Worm (Caenorhabditis elegans) whole organism, L4/young adult: ENCODE measurements around the gene T05A7.1.

Source experiments
- W03F9.2 ChIP-seq: fragments of 150-350 bp; optimal IDR thresholded peaks from 2 replicates; lab custom pipeline; 2014; ENCODE audit warnings: missing biosample characterization, missing genetic modification characterization
- dao-5 ChIP-seq: sonication (generic microtip); optimal IDR thresholded peaks from 2 replicates; lab custom pipeline; 2016; ENCODE audit warnings: missing genotype, missing genetic modification characterization, moderate library complexity, missing compliant biosample characterization
- him-1 ChIP-seq: sonication (generic microtip); optimal IDR thresholded peaks from 2 replicates; lab custom pipeline; 2016; ENCODE audit warnings: missing genotype, missing genetic modification reagents, missing genetic modification characterization, missing compliant biosample characterization

The T05A7.1 gene

DNA sequence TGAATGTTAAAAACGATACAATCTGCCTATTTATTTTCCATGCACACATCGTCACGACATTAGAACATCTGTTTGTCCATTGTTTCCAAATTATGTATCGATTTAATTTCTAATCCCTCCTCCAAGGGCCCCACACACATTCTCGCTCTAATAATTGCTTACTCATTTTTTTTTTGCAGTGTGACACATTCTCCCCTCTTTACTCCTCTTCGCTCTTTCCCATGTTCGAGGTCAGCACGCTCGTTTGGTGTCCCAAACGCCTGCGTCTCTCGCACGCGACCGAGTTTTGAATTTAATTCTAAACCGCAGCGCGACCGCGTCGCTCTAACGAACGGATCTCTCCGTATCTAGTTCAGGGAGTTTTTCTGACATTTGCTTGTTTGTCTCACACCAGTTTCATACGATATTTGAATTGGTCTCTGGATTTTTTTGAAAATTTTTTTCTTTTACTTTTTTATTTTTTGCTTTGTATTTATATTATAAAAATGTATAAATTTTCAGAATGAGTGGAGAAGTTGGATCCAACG is 5.4 kb upstream of the T05A7.1 start, which contains the start of the genes clec-140 and hmg-11:
clec-140 (plus strand) TSS at position 477 of the 527 bp plus-strand sequence.
hmg-11 (plus strand) TSS at position 502 of the 527 bp plus-strand sequence.
- TF ChIP-seq W03F9.2 (tag; lab: Kevin White, UChicago) (no peak), him-1 (tag; lab: Kevin White, UChicago) (no peak), dao-5 (tag; lab: Kevin White, UChicago) (no peak)

DNA sequence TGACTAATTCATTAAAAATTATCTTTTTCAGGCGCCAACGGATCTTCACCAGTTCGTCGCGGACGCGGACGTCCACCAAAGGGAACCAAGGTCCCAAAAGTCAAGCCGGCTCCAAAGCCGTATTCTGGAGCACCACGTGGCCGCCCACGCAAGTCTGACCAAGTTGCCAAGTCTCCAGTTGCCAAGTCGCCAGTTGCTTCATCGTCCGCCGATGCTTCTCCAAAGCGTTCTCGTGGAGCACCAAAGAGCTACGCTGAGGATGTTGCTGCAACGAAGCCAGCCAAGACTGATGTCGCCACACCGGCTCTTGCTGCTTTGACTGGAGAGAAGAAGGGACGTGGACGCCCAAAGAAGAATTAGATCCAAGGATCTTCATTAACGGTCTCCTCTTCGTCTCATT is 4.8 kb upstream of the T05A7.1 start:
- no peak for TF ChIP-seq dao-5 (tag; lab: Kevin White, UChicago)
- TF ChIP-seq him-1 (tag; lab: Kevin White, UChicago): no peak
- no peak for TF ChIP-seq W03F9.2 (tag; lab: Kevin White, UChicago)

DNA sequence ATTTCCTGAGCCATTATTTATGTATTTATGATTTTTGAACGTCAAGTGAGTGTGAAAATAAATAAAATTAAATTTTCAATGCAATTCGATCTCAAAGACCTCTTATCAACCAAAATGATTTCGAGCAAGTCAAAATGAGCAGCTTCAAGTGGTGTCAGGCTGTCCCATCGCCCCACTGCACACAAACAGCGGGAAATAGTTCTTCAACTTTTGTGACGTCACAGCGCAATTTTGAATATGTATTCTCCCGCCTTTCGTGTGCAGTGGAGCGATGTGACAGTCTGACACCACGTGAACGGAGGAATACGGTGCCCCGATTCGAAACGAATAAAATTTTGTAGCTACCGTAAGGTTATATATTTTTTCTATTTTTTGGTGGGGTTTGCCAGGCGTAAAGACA is 4.3 kb upstream of the T05A7.1 start:
- TF ChIP-seq W03F9.2 (tag; lab: Kevin White, UChicago) (no peak), dao-5 (tag; lab: Kevin White, UChicago) (no peak), him-1 (tag; lab: Kevin White, UChicago) (no peak)

DNA sequence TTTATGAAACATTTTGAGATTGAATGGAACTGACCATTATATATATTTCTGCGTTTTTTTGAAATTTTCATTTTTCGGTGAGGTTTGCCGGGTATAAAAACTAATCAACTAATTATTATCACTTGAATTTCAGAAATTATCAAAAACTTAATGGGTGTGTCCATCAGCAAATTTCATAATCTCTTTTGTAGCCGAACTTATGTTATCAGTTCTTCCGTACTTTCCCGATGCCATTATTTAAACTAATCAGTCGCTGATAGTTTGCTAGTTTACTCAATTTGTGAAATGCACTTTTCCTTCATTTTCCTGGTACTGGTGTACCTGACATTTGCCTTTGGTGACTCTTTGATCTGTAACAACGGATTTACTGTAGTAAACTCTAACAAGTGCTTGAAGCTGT is 3.8 kb upstream of the T05A7.1 start:
- no peak for TF ChIP-seq dao-5 (tag; lab: Kevin White, UChicago)
- TF ChIP-seq him-1 (tag; lab: Kevin White, UChicago): no peak
- no peak for TF ChIP-seq W03F9.2 (tag; lab: Kevin White, UChicago)

DNA sequence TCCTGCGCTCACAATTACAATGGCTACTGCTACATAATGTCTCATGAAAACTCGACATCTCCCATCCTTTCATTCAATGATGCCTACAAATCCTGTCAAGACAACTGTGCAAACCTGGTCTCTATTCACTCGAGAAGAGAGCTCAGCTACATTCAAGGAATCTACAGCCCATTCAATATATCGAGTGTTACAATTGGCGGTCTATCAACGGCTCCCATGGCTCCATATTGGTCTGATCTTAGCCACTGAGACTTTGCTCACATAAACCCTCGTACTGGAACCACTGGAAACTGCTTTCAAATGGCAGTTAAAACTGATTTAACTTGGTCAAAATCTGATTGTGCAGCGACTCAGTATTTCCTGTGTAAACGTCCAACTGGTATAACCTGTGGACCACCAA is 2.5 kb upstream of the T05A7.1 start, which contains the start of gene T05A7.3:
T05A7.3 (plus strand) TSS at position 301 of the 400 bp plus-strand sequence.
- TF ChIP-seq dao-5 (tag; lab: Kevin White, UChicago): no peak
- no peak for TF ChIP-seq him-1 (tag; lab: Kevin White, UChicago)
- TF ChIP-seq W03F9.2 (tag; lab: Kevin White, UChicago): no peak

DNA sequence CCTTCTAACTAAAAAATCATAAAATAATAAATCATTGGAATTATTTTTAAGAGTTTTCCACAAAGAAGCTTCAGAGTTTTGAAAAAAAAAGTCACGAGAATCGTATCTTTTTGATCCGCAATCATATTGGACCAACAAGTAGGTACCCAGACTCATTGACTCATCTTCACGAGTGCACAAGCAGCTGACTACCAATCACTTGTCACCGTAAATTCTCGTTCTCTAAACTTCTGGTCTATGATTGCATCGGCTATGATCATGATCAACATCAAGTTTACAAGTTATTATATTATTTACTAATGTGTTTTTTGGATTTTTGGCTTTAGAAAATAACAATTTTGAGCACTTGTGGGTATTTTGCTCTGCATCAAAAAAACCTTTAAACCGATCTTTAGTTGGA is 1.8 kb upstream of the T05A7.1 start:
- TF ChIP-seq W03F9.2 (tag; lab: Kevin White, UChicago) (no peak), dao-5 (tag; lab: Kevin White, UChicago) (no peak), him-1 (tag; lab: Kevin White, UChicago) (no peak)

DNA sequence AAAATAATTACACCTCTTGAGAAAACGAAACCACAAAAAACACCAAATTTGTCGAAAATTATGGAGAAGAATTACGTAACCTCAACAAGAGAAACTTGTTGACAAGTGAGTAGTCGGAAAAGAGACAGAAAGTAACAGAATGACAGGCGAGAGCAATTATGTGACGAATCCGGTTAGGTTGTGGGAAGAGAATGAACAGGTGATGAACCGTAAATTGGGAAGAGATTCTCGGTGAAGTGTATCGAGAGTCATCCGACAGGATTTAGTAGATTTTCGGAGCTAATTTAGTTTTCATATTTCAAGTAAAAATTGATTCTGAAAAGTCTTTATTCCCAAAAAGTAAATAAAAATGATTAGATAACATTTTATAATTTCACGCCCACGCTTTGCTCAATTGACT is 3.4 kb downstream of the T05A7.1 start, which contains the start of gene T05A7.7:
T05A7.7 (minus strand) TSS at position 101 of the 400 bp plus-strand sequence.
- TF ChIP-seq him-1 (tag; lab: Kevin White, UChicago) (no peak), W03F9.2 (tag; lab: Kevin White, UChicago) (no peak), dao-5 (tag; lab: Kevin White, UChicago) (no peak)

DNA sequence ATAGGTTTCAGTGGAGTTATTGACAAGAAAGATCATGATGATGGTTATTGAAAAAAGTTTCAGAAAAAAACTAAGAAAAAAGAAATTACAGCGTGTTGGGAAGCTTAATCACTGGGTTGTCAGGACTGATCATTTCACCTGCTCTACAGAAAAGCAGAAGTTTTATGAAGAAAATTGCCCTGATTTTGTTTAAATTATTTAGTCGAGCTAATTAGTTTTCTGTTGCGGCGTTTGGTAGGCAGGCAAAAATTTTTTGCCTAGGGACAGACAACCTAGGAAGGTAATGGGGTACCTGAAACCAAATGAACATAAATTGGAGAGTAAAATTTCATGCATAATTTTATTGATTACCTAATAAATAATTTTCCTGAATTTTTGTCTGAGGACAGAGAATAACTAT is 5.7 kb downstream of the T05A7.1 start, which contains the start of gene sre-40:
sre-40 (minus strand) TSS at position 101 of the 400 bp plus-strand sequence.
- no peak for TF ChIP-seq W03F9.2 (tag; lab: Kevin White, UChicago)
- TF ChIP-seq him-1 (tag; lab: Kevin White, UChicago): no peak
- no peak for TF ChIP-seq dao-5 (tag; lab: Kevin White, UChicago)

DNA sequence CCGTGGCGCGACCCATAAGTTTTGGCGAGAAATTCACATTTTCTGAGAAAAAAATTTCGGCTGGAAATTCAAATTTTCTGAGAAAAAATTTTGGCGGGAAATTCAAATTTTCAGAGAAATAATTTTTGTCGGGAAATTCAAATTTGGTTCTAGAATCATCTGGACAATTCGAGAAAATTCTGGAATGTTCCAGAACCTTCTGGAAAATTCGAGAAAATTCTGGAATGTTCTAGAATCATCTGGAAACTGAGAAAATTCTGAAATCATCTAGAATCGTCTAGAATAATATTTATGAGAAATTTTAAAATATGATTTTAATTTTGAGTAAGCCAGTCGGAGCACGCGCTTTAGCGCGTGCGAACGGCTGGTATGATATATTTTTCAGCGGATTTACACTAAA is 6.8 kb downstream of the T05A7.1 start:
- TF ChIP-seq him-1 (tag; lab: Kevin White, UChicago) (no peak), dao-5 (tag; lab: Kevin White, UChicago) (no peak), W03F9.2 (tag; lab: Kevin White, UChicago) (no peak)

DNA sequence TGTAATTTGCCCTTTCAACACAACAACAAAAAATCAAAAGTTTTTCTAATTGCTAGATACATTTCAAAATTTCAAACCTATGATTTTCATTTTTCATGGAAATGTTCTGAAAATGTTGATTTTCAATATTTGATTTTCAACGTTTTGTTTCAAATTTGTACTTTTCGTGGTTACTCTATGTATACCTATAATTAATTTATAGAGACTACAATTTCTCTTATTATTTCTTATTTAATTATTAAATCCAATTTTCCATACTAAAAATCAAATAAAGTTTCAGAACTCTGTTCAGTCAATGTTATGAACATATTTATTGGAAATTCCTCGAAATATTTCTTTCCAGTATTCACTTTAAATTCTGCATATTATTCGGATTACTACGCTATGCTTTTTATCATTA is 8.9 kb downstream of the T05A7.1 start, which contains the start of gene sre-39:
sre-39 (plus strand) TSS at position 301 of the 400 bp plus-strand sequence.
- no peak for TF ChIP-seq W03F9.2 (tag; lab: Kevin White, UChicago)
- no peak for TF ChIP-seq dao-5 (tag; lab: Kevin White, UChicago)
- no peak for TF ChIP-seq him-1 (tag; lab: Kevin White, UChicago)

DNA sequence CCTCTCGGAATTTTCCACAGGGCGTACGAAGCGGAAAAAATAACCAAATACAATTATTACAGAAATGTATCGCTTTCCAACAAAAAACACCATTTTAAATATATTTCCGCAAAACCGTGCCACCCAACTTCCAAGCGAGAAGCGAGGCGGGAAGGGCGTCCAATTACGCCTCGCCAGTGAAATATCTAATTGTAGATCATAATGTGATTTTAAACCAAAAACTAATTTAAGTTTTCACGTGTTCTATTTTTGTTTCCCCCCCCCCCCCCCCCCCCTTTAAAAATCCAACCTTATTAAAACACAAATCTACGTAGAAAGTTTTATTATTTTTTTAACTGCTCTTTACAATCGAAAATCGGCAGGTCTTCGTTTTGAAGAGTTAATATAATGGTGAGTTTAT is 11.5 kb downstream of the T05A7.1 start, which contains the start of gene F10G7.12:
F10G7.12 (plus strand) TSS at position 301 of the 400 bp plus-strand sequence.
- TF ChIP-seq W03F9.2 (tag; lab: Kevin White, UChicago): no peak
- no peak for TF ChIP-seq dao-5 (tag; lab: Kevin White, UChicago)
- TF ChIP-seq him-1 (tag; lab: Kevin White, UChicago): no peak

DNA sequence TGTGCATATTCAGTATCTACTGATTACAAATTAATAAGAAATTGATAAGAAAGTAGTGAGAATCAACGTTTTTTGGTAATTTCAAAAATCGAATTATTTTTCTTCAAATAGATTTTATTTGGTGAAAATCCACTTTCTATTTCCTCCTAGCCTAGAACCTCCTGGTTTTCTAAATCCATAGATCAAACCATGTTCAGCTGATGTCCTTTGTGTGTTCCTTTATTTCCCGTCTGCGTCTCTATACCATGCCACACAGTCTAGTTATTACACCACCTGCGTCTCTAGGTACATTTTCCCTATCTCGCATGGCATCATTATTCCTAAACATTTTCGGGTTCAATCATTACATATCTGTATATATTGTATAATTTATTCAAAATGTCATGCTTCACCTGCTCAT is 15.1 kb downstream of the T05A7.1 start, which contains the start of gene F10G7.5:
F10G7.5 (plus strand) TSS at position 286 of the 400 bp plus-strand sequence.
- no peak for TF ChIP-seq dao-5 (tag; lab: Kevin White, UChicago)

DNA sequence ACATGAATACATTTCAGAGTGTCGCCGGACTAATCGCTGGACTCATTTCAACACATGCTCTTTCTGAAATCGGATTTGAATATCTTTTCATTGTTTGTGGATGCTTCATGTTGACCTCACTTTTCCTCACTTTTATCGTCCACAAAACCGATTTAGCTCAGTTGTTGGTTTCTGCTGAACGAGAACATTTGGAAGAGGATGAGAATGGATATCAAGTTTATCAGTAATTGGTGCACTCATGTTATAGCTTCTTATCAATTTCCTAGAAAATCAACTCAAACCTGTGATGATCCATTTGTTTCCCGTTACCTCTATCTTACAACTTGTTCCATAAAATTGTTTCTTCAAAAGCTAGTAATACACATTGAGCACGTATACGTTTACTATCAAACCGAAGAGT is 18.0 kb downstream of the T05A7.1 start:
- TF ChIP-seq W03F9.2 (tag; lab: Kevin White, UChicago): no peak
- no peak for TF ChIP-seq dao-5 (tag; lab: Kevin White, UChicago)
- no peak for TF ChIP-seq him-1 (tag; lab: Kevin White, UChicago)

DNA sequence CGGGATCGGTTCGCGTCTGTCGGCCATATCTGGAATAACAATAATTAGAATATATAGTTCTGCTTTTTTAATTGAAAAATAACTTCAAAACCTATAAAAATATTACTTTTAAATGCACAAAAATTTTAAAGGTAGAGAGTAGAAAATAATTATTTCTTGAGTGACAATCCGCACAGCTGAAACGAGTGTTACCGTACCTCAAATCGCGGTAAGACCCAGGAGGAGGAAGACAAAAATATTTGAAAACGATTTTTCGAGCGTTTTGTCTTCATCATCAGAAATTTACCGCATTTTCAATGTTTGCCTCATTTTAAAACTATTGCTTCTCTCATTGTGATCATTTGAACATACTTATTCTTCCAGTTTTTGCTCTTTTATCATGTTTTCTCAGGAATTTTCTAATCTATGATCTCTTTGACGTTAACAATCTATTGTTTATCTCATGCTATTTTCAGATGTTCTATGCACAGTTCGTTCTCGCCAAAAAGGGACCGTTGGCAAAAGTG is 20.3 kb downstream of the T05A7.1 start, which contains the start of the genes rpn-5 and scc-1:
rpn-5 (minus strand) TSS at position 162 of the 506 bp plus-strand sequence.
scc-1 (plus strand) TSS at position 456 of the 506 bp plus-strand sequence.
- TF ChIP-seq dao-5 (tag; lab: Kevin White, UChicago) (no peak), him-1 (tag; lab: Kevin White, UChicago) (no peak), W03F9.2 (tag; lab: Kevin White, UChicago) (peak; percentile 61)
